Fruit fly (Drosophila melanogaster) whole organism, adult: ENCODE results near the gene CycH.

Experiments
- CG11617 ChIP-seq: fragments of 200-800 bp; sonication (Bioruptor generic); optimal IDR thresholded peaks from 2 replicates; lab custom pipeline; 2017; ENCODE audit warnings: mild to moderate bottlenecking, missing biosample characterization, missing genetic modification reagents, missing genetic modification characterization
- CG12768 ChIP-seq: fragments of 200-800 bp; sonication (Bioruptor generic); optimal IDR thresholded peaks from 2 replicates; lab custom pipeline; 2017; ENCODE audit warnings: missing biosample characterization, missing genetic modification characterization, mild to moderate bottlenecking, moderate library complexity, missing genetic modification reagents
- CG14711 ChIP-seq: fragments of 200-800 bp; sonication (Bioruptor generic); optimal IDR thresholded peaks from 2 replicates; lab custom pipeline; 2018; ENCODE audit warnings: missing biosample characterization, mild to moderate bottlenecking, missing genetic modification characterization, moderate library complexity
- CG1620 ChIP-seq: fragments of 200-800 bp; sonication (Bioruptor generic); optimal IDR thresholded peaks from 2 replicates; lab custom pipeline; 2016; ENCODE audit warnings: missing biosample characterization, missing genetic modification characterization
- CG33017 ChIP-seq: fragments of 200-800 bp; sonication (Bioruptor generic); optimal IDR thresholded peaks from 2 replicates; lab custom pipeline; 2018; ENCODE audit warnings: missing biosample characterization, mild to moderate bottlenecking, missing genetic modification characterization, moderate library complexity
- CG5204 ChIP-seq: fragments of 200-800 bp; sonication (Bioruptor generic); optimal IDR thresholded peaks from 2 replicates; lab custom pipeline; 2016; ENCODE audit warnings: missing biosample characterization, missing genetic modification characterization
- CG7045 ChIP-seq: fragments of 200-800 bp; sonication (Bioruptor generic); optimal IDR thresholded peaks from 2 replicates; lab custom pipeline; 2017; ENCODE audit warnings: missing biosample characterization, mild to moderate bottlenecking, missing genetic modification characterization
- CG7101 ChIP-seq: fragments of 200-800 bp; sonication (Bioruptor generic); optimal IDR thresholded peaks from 2 replicates; lab custom pipeline; 2018; ENCODE audit warnings: missing biosample characterization, mild to moderate bottlenecking, missing genetic modification characterization, moderate library complexity
- Clk ChIP-seq: fragments of 200-800 bp; sonication (Bioruptor generic); optimal IDR thresholded peaks from 2 replicates; lab custom pipeline; 2017; ENCODE audit warnings: missing biosample characterization, missing genetic modification characterization
- Crg-1 ChIP-seq: fragments of 200-800 bp; sonication (Bioruptor generic); optimal IDR thresholded peaks from 2 replicates; lab custom pipeline; 2016; ENCODE audit warnings: missing biosample characterization, missing genetic modification characterization
- Hr96 ChIP-seq: fragments of 200-800 bp; sonication (Bioruptor generic); optimal IDR thresholded peaks from 2 replicates; lab custom pipeline; 2016; ENCODE audit warnings: missing biosample characterization, missing genetic modification characterization
- Mnt ChIP-seq: fragments of 200-800 bp; sonication (Bioruptor generic); optimal IDR thresholded peaks from 2 replicates; lab custom pipeline; 2016; ENCODE audit warnings: missing biosample characterization, mild to moderate bottlenecking, missing genetic modification characterization
- bab1 ChIP-seq: fragments of 200-800 bp; sonication (Bioruptor generic); optimal IDR thresholded peaks from 3 replicates; lab custom pipeline; 2019; ENCODE audit warnings: missing biosample characterization, mild to moderate bottlenecking, missing genetic modification characterization, moderate library complexity
- cic ChIP-seq: fragments of 200-800 bp; sonication (Bioruptor generic); optimal IDR thresholded peaks from 2 replicates; lab custom pipeline; 2017; ENCODE audit warnings: missing biosample characterization, mild to moderate bottlenecking, missing genetic modification characterization, moderate library complexity
- cnc ChIP-seq, 2 experiments: fragments of >200 bp; optimal IDR thresholded peaks; 2 replicates each; lab custom pipeline; 2017
- kay ChIP-seq: fragments of 200-800 bp; sonication (Bioruptor generic); peaks from one replicate; lab custom pipeline; 2016; ENCODE audit warnings: missing biosample characterization, missing genetic modification characterization, borderline replicate concordance
- ovo ChIP-seq: fragments of 200-800 bp; sonication (Bioruptor generic); optimal IDR thresholded peaks from 2 replicates; lab custom pipeline; 2016; ENCODE audit warnings: missing biosample characterization, missing genetic modification characterization
- pad ChIP-seq: fragments of 200-800 bp; sonication (Bioruptor generic); optimal IDR thresholded peaks from 3 replicates; lab custom pipeline; 2017; ENCODE audit warnings: missing biosample characterization, missing genetic modification characterization, mild to moderate bottlenecking, moderate library complexity, missing genetic modification reagents
- tj ChIP-seq: fragments of 200-800 bp; sonication (Bioruptor generic); optimal IDR thresholded peaks from 3 replicates; lab custom pipeline; 2017; ENCODE audit warnings: missing biosample characterization, mild to moderate bottlenecking, missing genetic modification characterization, moderate library complexity
- toe ChIP-seq: fragments of 200-800 bp; sonication (Bioruptor generic); optimal IDR thresholded peaks from 2 replicates; lab custom pipeline; 2016; ENCODE audit warnings: missing biosample characterization, missing genetic modification characterization

The CycH gene

dm6 chr3L:21821780-21822179 lies at the start of gene CycH:
CycH (plus strand) TSS chr3L:21821997.
- TF ChIP-seq CG7101 (tag; lab: Kevin White, UChicago) (peak; percentile 42), Mnt (GFP tag; lab: Kevin White, UChicago) (peak; percentile 12), bab1 (GFP tag; lab: Kevin White, UChicago) (peak; percentile 45), pad (no peak), Clk (GFP tag; lab: Kevin White, UChicago) (no peak), tj (GFP tag; lab: Kevin White, UChicago) (peak; percentile 57), toe (GFP tag; lab: Kevin White, UChicago) (peak; percentile 19), cic (GFP tag; lab: Kevin White, UChicago) (no peak), CG14711 (peak; percentile 26), CG12768 (GFP tag; lab: Kevin White, UChicago) (no peak), Crg-1 (GFP tag; lab: Kevin White, UChicago) (peak; percentile 1)

dm6 chr3L:21773855-21774254 lies 47.9 kb upstream of the CycH start:
- peak; percentile 32 for TF ChIP-seq kay
- TF ChIP-seq tj (GFP tag; lab: Kevin White, UChicago), result no peak
- TF ChIP-seq CG14711, result no peak
- no peak for TF ChIP-seq CG7101 (tag; lab: Kevin White, UChicago)
- TF ChIP-seq ovo (GFP tag; lab: Kevin White, UChicago), result no peak
- no peak for TF ChIP-seq CG1620 (GFP tag; lab: Kevin White, UChicago)

dm6 chr3L:21787883-21788282 lies 33.9 kb upstream of the CycH start:
- no peak for TF ChIP-seq CG14711
- TF ChIP-seq CG33017 (tag; lab: Kevin White, UChicago), result no peak
- no peak for TF ChIP-seq CG11617 (GFP tag; lab: Kevin White, UChicago)
- no peak for TF ChIP-seq ovo (GFP tag; lab: Kevin White, UChicago)
- TF ChIP-seq CG5204 (GFP tag; lab: Kevin White, UChicago), result no peak
- TF ChIP-seq bab1 (GFP tag; lab: Kevin White, UChicago), result no peak
- TF ChIP-seq CG7045 (GFP tag; lab: Kevin White, UChicago), result no peak

dm6 chr3L:21800424-21800823 lies 21.4 kb upstream of the CycH start:
- TF ChIP-seq Crg-1 (GFP tag; lab: Kevin White, UChicago) (no peak), CG14711 (no peak), tj (GFP tag; lab: Kevin White, UChicago) (no peak), CG7045 (GFP tag; lab: Kevin White, UChicago) (no peak), Hr96 (GFP tag; lab: Kevin White, UChicago) (no peak), ovo (GFP tag; lab: Kevin White, UChicago) (no peak), CG1620 (GFP tag; lab: Kevin White, UChicago) (no peak), CG11617 (GFP tag; lab: Kevin White, UChicago) (no peak), kay (no peak), cnc (optimal IDR thresholded peaks at IDR 0.05; lab: Kevin White, UChicago) (no peak), Clk (GFP tag; lab: Kevin White, UChicago) (no peak), bab1 (GFP tag; lab: Kevin White, UChicago) (no peak), Mnt (GFP tag; lab: Kevin White, UChicago) (no peak), cic (GFP tag; lab: Kevin White, UChicago) (no peak)

dm6 chr3L:21808003-21808530 lies 13.7 kb upstream of the CycH start:
- TF ChIP-seq CG11617 (GFP tag; lab: Kevin White, UChicago) (no peak), Hr96 (GFP tag; lab: Kevin White, UChicago) (no peak), kay (no peak), tj (GFP tag; lab: Kevin White, UChicago) (no peak), bab1 (GFP tag; lab: Kevin White, UChicago) (no peak), Mnt (GFP tag; lab: Kevin White, UChicago) (no peak), CG7045 (GFP tag; lab: Kevin White, UChicago) (no peak), toe (GFP tag; lab: Kevin White, UChicago) (no peak), CG12768 (GFP tag; lab: Kevin White, UChicago) (no peak)

dm6 chr3L:21808568-21808967 lies 13.2 kb upstream of the CycH start, which contains the start of gene eg:
eg (plus strand) TSS chr3L:21808703.
- no peak for TF ChIP-seq CG5204 (GFP tag; lab: Kevin White, UChicago)

- no peak for TF ChIP-seq CG5204 (GFP tag; lab: Kevin White, UChicago)
- no peak for TF ChIP-seq CG33017 (tag; lab: Kevin White, UChicago)
- TF ChIP-seq Clk (GFP tag; lab: Kevin White, UChicago), result no peak
- TF ChIP-seq cic (GFP tag; lab: Kevin White, UChicago), result no peak
- no peak for TF ChIP-seq CG7045 (GFP tag; lab: Kevin White, UChicago)
- TF ChIP-seq toe (GFP tag; lab: Kevin White, UChicago), result no peak
- no peak for TF ChIP-seq cnc (optimal IDR thresholded peaks at IDR 0.05; lab: Kevin White, UChicago)
- TF ChIP-seq tj (GFP tag; lab: Kevin White, UChicago), result no peak
Measured at dm6 chr3L:21813598-21813997, 8.2 kb upstream of the CycH start, which contains the start of gene CG43895. CG43895 (minus strand) TSS chr3L:21813698.
